Fruit fly (Drosophila melanogaster) whole organism, embryonic: ENCODE measurements around the gene CG11562.

Experiments used
- CG11504 ChIP-seq: fragments of 200-800 bp; sonication (Bioruptor generic); optimal IDR thresholded peaks from 3 replicates; lab custom pipeline; 2019; ENCODE audit warnings: missing biosample characterization, mild to moderate bottlenecking, missing genetic modification characterization, moderate library complexity
- CG12236 ChIP-seq: fragments of 200-800 bp; sonication (Bioruptor generic); optimal IDR thresholded peaks from 2 replicates; lab custom pipeline; 2016; ENCODE audit warnings: missing biosample characterization, missing genetic modification characterization
- CG12659 ChIP-seq: fragments of 200-800 bp; sonication (Bioruptor generic); optimal IDR thresholded peaks from 3 replicates; lab custom pipeline; 2017; ENCODE audit warnings: mild to moderate bottlenecking, missing biosample characterization, missing genetic modification reagents, missing genetic modification characterization
- CG13287 ChIP-seq: fragments of 200-800 bp; sonication (Bioruptor generic); IDR thresholded peaks from 2 replicates; pipeline ENCODE4 v1.3.6; 2022; ENCODE audit warnings: missing biosample characterization, missing genetic modification characterization; ENCODE audit not compliant: partially characterized antibody
- CG13894 ChIP-seq: fragments of 200-800 bp; sonication (Bioruptor generic); optimal IDR thresholded peaks from 3 replicates; lab custom pipeline; 2018; ENCODE audit warnings: missing biosample characterization, mild to moderate bottlenecking, missing genetic modification characterization, moderate library complexity
- CG14965 ChIP-seq: fragments of 200-800 bp; sonication (Bioruptor generic); optimal IDR thresholded peaks from 2 replicates; lab custom pipeline; 2016; ENCODE audit warnings: missing biosample characterization, missing genetic modification characterization, borderline replicate concordance
- CG16813 ChIP-seq: fragments of 200-800 bp; sonication (Bioruptor generic); IDR thresholded peaks from 3 replicates; pipeline ENCODE4 v1.3.6; 2022; ENCODE audit warnings: missing biosample characterization, missing genetic modification characterization; ENCODE audit not compliant: partially characterized antibody
- CG2889 ChIP-seq: fragments of 200-800 bp; sonication (Bioruptor generic); IDR thresholded peaks from 3 replicates; pipeline ENCODE4 v1.3.6; 2022; ENCODE audit warnings: missing biosample characterization, missing genetic modification characterization
- CG32532 ChIP-seq: fragments of 200-800 bp; sonication (Bioruptor generic); IDR thresholded peaks from 2 replicates; pipeline ENCODE4 v1.3.6; 2022; ENCODE audit warnings: missing biosample characterization, missing genetic modification characterization
- CG34224 ChIP-seq: fragments of 200-800 bp; sonication (Bioruptor generic); IDR thresholded peaks from 3 replicates; pipeline ENCODE4 v1.3.6; 2022; ENCODE audit warnings: missing biosample characterization, missing genetic modification characterization; ENCODE audit not compliant: partially characterized antibody
- CG3838 ChIP-seq: fragments of 200-800 bp; sonication (Bioruptor generic); optimal IDR thresholded peaks from 3 replicates; lab custom pipeline; 2016; ENCODE audit warnings: missing biosample characterization, missing genetic modification characterization
- CG4328 ChIP-seq: fragments of 200-800 bp; sonication (Bioruptor generic); optimal IDR thresholded peaks from 3 replicates; lab custom pipeline; 2017; ENCODE audit warnings: missing biosample characterization, missing genetic modification reagents, missing genetic modification characterization
- CG43689 ChIP-seq: fragments of 200-800 bp; sonication (Bioruptor generic); IDR thresholded peaks from 2 replicates; pipeline ENCODE4 v1.3.6; 2022; ENCODE audit warnings: missing biosample characterization, missing genetic modification characterization
- CG4404 ChIP-seq: fragments of 200-800 bp; sonication (Bioruptor generic); IDR thresholded peaks from 2 replicates; pipeline ENCODE4 v1.3.6; 2022; ENCODE audit warnings: missing biosample characterization, missing genetic modification characterization
- CG5180 ChIP-seq: fragments of 200-800 bp; sonication (Bioruptor generic); optimal IDR thresholded peaks from 3 replicates; lab custom pipeline; 2017; ENCODE audit warnings: missing biosample characterization, missing genetic modification characterization, mild to moderate bottlenecking, moderate library complexity, missing genetic modification reagents
- CG6765 ChIP-seq: fragments of 200-800 bp; sonication (Bioruptor generic); optimal IDR thresholded peaks from 3 replicates; lab custom pipeline; 2017; ENCODE audit warnings: missing biosample characterization, mild to moderate bottlenecking, missing genetic modification characterization
- CG6791 ChIP-seq: fragments of 200-800 bp; sonication (Bioruptor generic); IDR thresholded peaks from 3 replicates; pipeline ENCODE4 v1.3.6; 2022; ENCODE audit warnings: missing biosample characterization, missing genetic modification characterization; ENCODE audit not compliant: partially characterized antibody
- CG7839 ChIP-seq: fragments of 200-800 bp; sonication (Bioruptor generic); optimal IDR thresholded peaks from 3 replicates; lab custom pipeline; 2018; ENCODE audit warnings: missing biosample characterization, mild to moderate bottlenecking, missing genetic modification characterization, moderate library complexity
- CG9215 ChIP-seq: fragments of 200-800 bp; sonication (Bioruptor generic); IDR thresholded peaks from 2 replicates; pipeline ENCODE4 v1.3.6; 2022; ENCODE audit warnings: missing biosample characterization, missing genetic modification characterization
- Chrac-16 ChIP-seq: fragments of 200-800 bp; sonication (Bioruptor generic); optimal IDR thresholded peaks from 3 replicates; lab custom pipeline; 2016; ENCODE audit warnings: missing biosample characterization, missing genetic modification characterization
- Dad ChIP-seq: fragments of 200-800 bp; sonication (Bioruptor generic); optimal IDR thresholded peaks from 3 replicates; lab custom pipeline; 2016; ENCODE audit warnings: missing biosample characterization, missing genetic modification characterization
- Doc3 ChIP-seq: fragments of 200-800 bp; sonication (Bioruptor generic); IDR thresholded peaks from 3 replicates; pipeline ENCODE4 v1.3.6; 2022; ENCODE audit warnings: missing biosample characterization, missing genetic modification characterization; ENCODE audit not compliant: partially characterized antibody
- Eip74EF ChIP-seq, 2 experiments: fragments of 200-800 bp in 1 of 2; fragments of >200 bp in 1 of 2; sonication (Bioruptor generic) in 1 of 2; optimal IDR thresholded peaks; 2 replicates each; lab custom pipeline; 2017 to 2019; ENCODE audit warnings: missing biosample characterization in 2 of 2, missing genetic modification characterization in 2 of 2, mild to moderate bottlenecking in 1 of 2, moderate library complexity in 1 of 2
- H15 ChIP-seq: fragments of 200-800 bp; sonication (Bioruptor generic); IDR thresholded peaks from 3 replicates; pipeline ENCODE4 v1.3.6; 2022; ENCODE audit warnings: missing biosample characterization, missing genetic modification characterization
- MESR4 ChIP-seq: fragments of 200-800 bp; sonication (Bioruptor generic); optimal IDR thresholded peaks from 2 replicates; lab custom pipeline; 2018; ENCODE audit warnings: missing biosample characterization, mild to moderate bottlenecking, missing genetic modification characterization, moderate library complexity
- Oli ChIP-seq: fragments of 200-800 bp; sonication (Bioruptor generic); optimal IDR thresholded peaks from 2 replicates; lab custom pipeline; 2018; ENCODE audit warnings: missing biosample characterization, mild to moderate bottlenecking, missing genetic modification characterization, moderate library complexity
- btn ChIP-seq: fragments of 200-800 bp; sonication (Bioruptor generic); optimal IDR thresholded peaks from 2 replicates; lab custom pipeline; 2016; ENCODE audit warnings: missing biosample characterization, missing genetic modification characterization
- cato ChIP-seq: fragments of 200-800 bp; sonication (Bioruptor generic); optimal IDR thresholded peaks from 2 replicates; lab custom pipeline; 2016; ENCODE audit warnings: missing biosample characterization, missing genetic modification characterization, borderline replicate concordance
- chinmo ChIP-seq: fragments of 200-800 bp; sonication (Bioruptor generic); IDR thresholded peaks from 4 replicates; pipeline ENCODE4 v1.3.6; 2022; ENCODE audit warnings: missing biosample characterization, missing genetic modification characterization; ENCODE audit not compliant: partially characterized antibody
- crp ChIP-seq, 2 experiments: fragments of 200-800 bp; sonication (Bioruptor generic); optimal IDR thresholded peaks; 2 replicates in 1 of 2; 3 replicates in 1 of 2; lab custom pipeline; 2017; ENCODE audit warnings: missing biosample characterization in 2 of 2, missing genetic modification characterization in 2 of 2, mild to moderate bottlenecking in 1 of 2, moderate library complexity in 1 of 2
- dmrt11E ChIP-seq: fragments of 200-800 bp; sonication (Bioruptor generic); optimal IDR thresholded peaks from 3 replicates; lab custom pipeline; 2018; ENCODE audit warnings: missing biosample characterization, mild to moderate bottlenecking, missing genetic modification characterization, moderate library complexity
- gem ChIP-seq: fragments of 200-800 bp; sonication (Bioruptor generic); optimal IDR thresholded peaks from 2 replicates; lab custom pipeline; 2019; ENCODE audit warnings: missing biosample characterization, mild to moderate bottlenecking, missing genetic modification characterization, moderate library complexity
- h ChIP-seq: fragments of >200 bp; optimal IDR thresholded peaks from 2 replicates; lab custom pipeline; 2017
- hbn ChIP-seq: fragments of 200-800 bp; sonication (Bioruptor generic); IDR thresholded peaks from 2 replicates; pipeline ENCODE4 v1.3.6; 2022; ENCODE audit warnings: missing biosample characterization, missing genetic modification characterization; ENCODE audit not compliant: partially characterized antibody
- insv ChIP-seq, 2 experiments: fragments of 200-800 bp; sonication (Bioruptor generic); optimal IDR thresholded peaks; 3 replicates each; lab custom pipeline; 2016 to 2018; ENCODE audit warnings: missing biosample characterization in 2 of 2, missing genetic modification characterization in 2 of 2
- kni ChIP-seq: fragments of 200-800 bp; sonication (Bioruptor generic); optimal IDR thresholded peaks from 3 replicates; lab custom pipeline; 2017; ENCODE audit warnings: mild to moderate bottlenecking, missing biosample characterization, missing genetic modification reagents, missing genetic modification characterization
- oc ChIP-seq: fragments of 200-800 bp; sonication (Bioruptor generic); optimal IDR thresholded peaks from 2 replicates; lab custom pipeline; 2018; ENCODE audit warnings: missing biosample characterization, mild to moderate bottlenecking, missing genetic modification characterization, moderate library complexity
- odd ChIP-seq: fragments of 200-800 bp; sonication (Bioruptor generic); optimal IDR thresholded peaks from 2 replicates; lab custom pipeline; 2017; ENCODE audit warnings: missing biosample characterization, mild to moderate bottlenecking, missing genetic modification characterization
- otp ChIP-seq: fragments of 200-800 bp; sonication (Bioruptor generic); IDR thresholded peaks from 3 replicates; pipeline ENCODE4, ENCODE4 v1.3.6; 2022; ENCODE audit warnings: missing biosample characterization, missing genetic modification characterization
- pan ChIP-seq, 4 experiments: fragments of >200 bp in 3 of 4; fragments of 200-800 bp in 1 of 4; sonication (Bioruptor generic) in 1 of 4; optimal IDR thresholded peaks in 3 of 4; IDR thresholded peaks in 1 of 4; 2 replicates each; pipeline versions ENCODE4 v1.3.6 to Lab custom; 2017 to 2022; ENCODE audit warnings: missing biosample characterization in 2 of 4, missing genetic modification characterization in 2 of 4, mixed read lengths in 1 of 4
- pnt ChIP-seq: fragments of 200-800 bp; sonication (Bioruptor generic); optimal IDR thresholded peaks from 3 replicates; lab custom pipeline; 2016; ENCODE audit warnings: missing biosample characterization, missing genetic modification characterization
- row ChIP-seq: fragments of 200-800 bp; sonication (Bioruptor generic); IDR thresholded peaks from 3 replicates; pipeline ENCODE4 v1.3.6; 2022; ENCODE audit warnings: missing biosample characterization, missing genetic modification characterization
- salm ChIP-seq: fragments of 200-800 bp; sonication (Bioruptor generic); optimal IDR thresholded peaks from 2 replicates; lab custom pipeline; 2018; ENCODE audit warnings: missing biosample characterization, mild to moderate bottlenecking, missing genetic modification characterization
- shn ChIP-seq: fragments of 200-800 bp; sonication (Bioruptor generic); optimal IDR thresholded peaks from 3 replicates; lab custom pipeline; 2016; ENCODE audit warnings: missing biosample characterization, missing genetic modification characterization
- sug ChIP-seq: fragments of 200-800 bp; optimal IDR thresholded peaks from 2 replicates; lab custom pipeline; 2019; ENCODE audit warnings: missing biosample characterization, mild to moderate bottlenecking, missing genetic modification characterization, moderate library complexity
- twi ChIP-seq: fragments of 200-800 bp; optimal IDR thresholded peaks from 2 replicates; lab custom pipeline; 2019; ENCODE audit warnings: missing biosample characterization, mild to moderate bottlenecking, missing genetic modification characterization, moderate library complexity
- wek ChIP-seq: fragments of 200-800 bp; sonication (Bioruptor generic); optimal IDR thresholded peaks from 3 replicates; lab custom pipeline; 2018; ENCODE audit warnings: missing biosample characterization, mild to moderate bottlenecking, missing genetic modification characterization, moderate library complexity
- zen ChIP-seq: fragments of 200-800 bp; sonication (Bioruptor generic); optimal IDR thresholded peaks from 3 replicates; lab custom pipeline; 2018; ENCODE audit warnings: missing biosample characterization, mild to moderate bottlenecking, missing genetic modification characterization, moderate library complexity

The CG11562 gene

dm6 chr2L:268788-269187 is 23.4 kb upstream of the CG11562 start, which contains the start of gene CG3345:
Gene CG3345, plus strand, starts transcription at chr2L:269088.
- TF ChIP-seq Oli (tag; lab: Kevin White, UChicago) (no peak), CG32532 (GFP tag; lab: Robert Waterston, UW) (no peak), dmrt11E (tag; lab: Kevin White, UChicago) (no peak), salm (tag; lab: Kevin White, UChicago) (no peak), wek (no peak), CG14965 (GFP tag; lab: Kevin White, UChicago) (no peak), CG7839 (no peak), kni (GFP tag; lab: Kevin White, UChicago) (no peak), CG9215 (GFP tag; lab: Robert Waterston, UW) (no peak), hbn (GFP tag; lab: Robert Waterston, UW) (no peak), CG5180 (GFP tag; lab: Kevin White, UChicago) (no peak), btn (GFP tag; lab: Kevin White, UChicago) (no peak), CG4404 (GFP tag; lab: Robert Waterston, UW) (no peak), CG2889 (GFP tag; lab: Robert Waterston, UW) (no peak), odd (no peak), CG43689 (GFP tag; lab: Robert Waterston, UW) (no peak), CG4328 (GFP tag; lab: Kevin White, UChicago) (no peak)

- TF ChIP-seq oc (tag; lab: Kevin White, UChicago) = no peak
- TF ChIP-seq CG12659 = peak; percentile 46
- TF ChIP-seq row (GFP tag; lab: Robert Waterston, UW) = peak; percentile 47
- TF ChIP-seq CG34224 (GFP tag; lab: Robert Waterston, UW) = peak; percentile 84
- peak; percentile 66 for TF ChIP-seq MESR4
- TF ChIP-seq pnt (GFP tag; lab: Kevin White, UChicago) = no peak
- peak; percentile 20 for TF ChIP-seq CG11504 (tag; lab: Kevin White, UChicago)
- no peak for TF ChIP-seq shn (GFP tag; lab: Kevin White, UChicago)
- TF ChIP-seq sug (tag; lab: Kevin White, UChicago) = peak; percentile 14
- TF ChIP-seq Eip74EF (GFP tag; optimal IDR thresholded peaks at IDR 0.05; lab: Kevin White, UChicago) = no peak
- no peak for TF ChIP-seq CG3838 (GFP tag; lab: Kevin White, UChicago)
- no peak for TF ChIP-seq twi (tag; lab: Kevin White, UChicago)
- TF ChIP-seq CG12236 (GFP tag; lab: Kevin White, UChicago) = no peak
- TF ChIP-seq chinmo (GFP tag; lab: Robert Waterston, UW) = peak; percentile 63; the same call in 1 of the 4 replicates
- TF ChIP-seq CG16813 = peak; percentile 53; the same call in 2 of the 3 replicates
- peak; percentile 86 for TF ChIP-seq CG13287 (GFP tag; lab: Robert Waterston, UW)
- peak; percentile 35 to 90 for TF ChIP-seq crp (GFP tag; optimal IDR thresholded peaks at IDR 0.05; lab: Kevin White, UChicago)
- TF ChIP-seq insv (GFP tag; optimal IDR thresholded peaks at IDR 0.05; lab: Kevin White, UChicago) = no peak
- TF ChIP-seq otp (GFP tag; lab: Robert Waterston, UW) = no peak
- peak; percentile 41 for TF ChIP-seq CG13894 (tag; lab: Kevin White, UChicago)
- TF ChIP-seq Doc3 (GFP tag; lab: Robert Waterston, UW) = peak; percentile 68
- no peak for TF ChIP-seq Chrac-16 (GFP tag; lab: Kevin White, UChicago)
- TF ChIP-seq h = no peak
- TF ChIP-seq CG6765 (GFP tag; lab: Kevin White, UChicago) = no peak
- TF ChIP-seq zen = no peak
- no peak for TF ChIP-seq cato
- no peak for TF ChIP-seq Dad (GFP tag; lab: Kevin White, UChicago)
- TF ChIP-seq CG6791 = peak; percentile 77
- TF ChIP-seq H15 (GFP tag; lab: Robert Waterston, UW) = no peak
- TF ChIP-seq gem = no peak
- no peak for TF ChIP-seq pan (optimal IDR thresholded peaks at IDR 0.05; lab: Kevin White, UChicago)
- no peak for TF ChIP-seq pan (GFP tag; optimal IDR thresholded peaks at IDR 0.05 in 1 of 2, IDR thresholded peaks at IDR 0.05 in 1 of 2)
Measured at dm6 chr2L:271553-271952, 20.7 kb upstream of the CG11562 start, which contains the start of gene Dus1. Gene Dus1, minus strand, starts transcription at chr2L:271744.
